Worm (Caenorhabditis elegans) whole organism, L2 larva: ENCODE data around the gene F53H8.3.

Source experiments
- nhr-10 ChIP-seq: sonication (generic microtip); optimal IDR thresholded peaks from 2 replicates; lab custom pipeline; 2017; ENCODE audit warnings: missing biosample characterization, missing genetic modification characterization
- zag-1 ChIP-seq: fragments of 150-350 bp; optimal IDR thresholded peaks from 2 replicates; lab custom pipeline; 2014; ENCODE audit warnings: missing biosample characterization, missing genetic modification characterization
- ztf-11 ChIP-seq: sonication (generic microtip); optimal IDR thresholded peaks from 2 replicates; lab custom pipeline; 2017; ENCODE audit warnings: missing biosample characterization, missing genetic modification characterization

- TF ChIP-seq ztf-11 (tag; lab: Kevin White, UChicago) (no peak), zag-1 (tag; lab: Kevin White, UChicago) (no peak), nhr-10 (tag; lab: Kevin White, UChicago) (no peak)
Observed at ce11 chrX:948783-949182, 10.4 kb downstream of the F53H8.3 start, which contains the start of gene sms-2.
